Fruit fly (Drosophila melanogaster) whole organism, wandering third instar larva: ENCODE results near the gene alpha-Est5.
A peak's percentile ranks its signal among the peaks of the same experiment; 100 is the strongest.

Experiments
- Abd-B ChIP-seq: fragments of >200 bp; optimal IDR thresholded peaks from 2 replicates; lab custom pipeline; 2017; ENCODE audit warnings: missing biosample characterization, missing genetic modification characterization
- CG32264 ChIP-seq: fragments of 200-800 bp; sonication (Bioruptor generic); optimal IDR thresholded peaks from 2 replicates; lab custom pipeline; 2016; ENCODE audit warnings: missing biosample characterization, missing genetic modification characterization
- CrebA ChIP-seq: fragments of 200-800 bp; sonication (Bioruptor generic); optimal IDR thresholded peaks from 2 replicates; lab custom pipeline; 2016; ENCODE audit warnings: missing biosample characterization, mild to moderate bottlenecking, missing genetic modification characterization, borderline replicate concordance
- Dfd ChIP-seq: fragments of >200 bp; optimal IDR thresholded peaks from 2 replicates; lab custom pipeline; 2017; ENCODE audit warnings: missing biosample characterization, missing genetic modification characterization
- Dif ChIP-seq: fragments of 200-275, 200-300 bp; sonication (Bioruptor generic); optimal IDR thresholded peaks from 2 replicates; lab custom pipeline; 2018; ENCODE audit warnings: missing biosample characterization, missing genetic modification characterization; ENCODE audit not compliant: partially characterized antibody
- HLH106 ChIP-seq: fragments of 200-800 bp; optimal IDR thresholded peaks from 3 replicates; lab custom pipeline; 2019; ENCODE audit warnings: missing biosample characterization, mild to moderate bottlenecking, missing genetic modification characterization, moderate library complexity
- Hnf4 ChIP-seq: fragments of 200-800 bp; sonication (Bioruptor generic); optimal IDR thresholded peaks from 2 replicates; lab custom pipeline; 2016; ENCODE audit warnings: missing biosample characterization, mild to moderate bottlenecking, missing genetic modification characterization
- Hr83 ChIP-seq: fragments of 200-300 bp; sonication (Bioruptor generic); optimal IDR thresholded peaks from 2 replicates; lab custom pipeline; 2016; ENCODE audit warnings: missing biosample characterization, mild to moderate bottlenecking, missing genetic modification characterization, moderate library complexity; ENCODE audit not compliant: poor library complexity, severe bottlenecking
- Jra ChIP-seq: sonication (Bioruptor generic); optimal IDR thresholded peaks from 2 replicates; lab custom pipeline; 2016; ENCODE audit warnings: missing biosample characterization, missing genetic modification characterization
- Mio ChIP-seq: sonication (Bioruptor generic); optimal IDR thresholded peaks from 2 replicates; lab custom pipeline; 2016; ENCODE audit warnings: missing biosample characterization, missing genetic modification characterization
- Myc ChIP-seq: fragments of >200 bp; optimal IDR thresholded peaks from 2 replicates; lab custom pipeline; 2017
- N ChIP-seq: fragments of >200 bp; optimal IDR thresholded peaks from 2 replicates; lab custom pipeline; 2018; ENCODE audit warnings: missing biosample characterization, missing external identifiers, missing genetic modification characterization
- OdsH ChIP-seq: fragments of 200-800 bp; sonication (Bioruptor generic); optimal IDR thresholded peaks from 2 replicates; lab custom pipeline; 2016; ENCODE audit warnings: missing biosample characterization, mild to moderate bottlenecking, missing genetic modification characterization
- Rel ChIP-seq, 2 experiments: fragments of 200-800 bp; sonication (Bioruptor generic) in 1 of 2; optimal IDR thresholded peaks; 2 replicates in 1 of 2; 3 replicates in 1 of 2; lab custom pipeline; 2016 to 2019; ENCODE audit warnings: mild to moderate bottlenecking in 2 of 2, missing biosample characterization in 2 of 2, missing genetic modification characterization in 2 of 2, moderate library complexity in 1 of 2
- Sp1 ChIP-seq: fragments of 200-800 bp; sonication (Bioruptor generic); optimal IDR thresholded peaks from 3 replicates; lab custom pipeline; 2019; ENCODE audit warnings: missing biosample characterization, mild to moderate bottlenecking, missing genetic modification characterization, moderate library complexity
- Vsx2 ChIP-seq: fragments of 200-300, 225-300 bp; sonication (Bioruptor generic); optimal IDR thresholded peaks from 2 replicates; lab custom pipeline; 2018; ENCODE audit warnings: missing biosample characterization, missing genetic modification characterization; ENCODE audit not compliant: partially characterized antibody
- br ChIP-seq: fragments of 200-800 bp; sonication (Bioruptor generic); optimal IDR thresholded peaks from 2 replicates; lab custom pipeline; 2016; ENCODE audit warnings: missing biosample characterization, missing genetic modification characterization
- brk ChIP-seq: fragments of 200-800 bp; sonication (Bioruptor generic); optimal IDR thresholded peaks from 2 replicates; lab custom pipeline; 2016; ENCODE audit warnings: missing biosample characterization, mild to moderate bottlenecking, missing genetic modification characterization
- dmrt93B ChIP-seq: fragments of 200-800 bp; sonication (Bioruptor generic); optimal IDR thresholded peaks from 2 replicates; lab custom pipeline; 2018; ENCODE audit warnings: missing biosample characterization, mild to moderate bottlenecking, missing genetic modification characterization
- dsf ChIP-seq: sonication (Bioruptor generic); optimal IDR thresholded peaks from 2 replicates; lab custom pipeline; 2016; ENCODE audit warnings: missing biosample characterization, missing genetic modification characterization, borderline replicate concordance
- ey ChIP-seq: fragments of 200-800 bp; sonication (Bioruptor generic); optimal IDR thresholded peaks from 2 replicates; lab custom pipeline; 2016; ENCODE audit warnings: missing biosample characterization, missing genetic modification characterization
- foxo ChIP-seq, 2 experiments: fragments of 200-800 bp; sonication (Bioruptor generic); optimal IDR thresholded peaks; 2 replicates in 1 of 2; 3 replicates in 1 of 2; lab custom pipeline; 2016 to 2017; ENCODE audit warnings: missing biosample characterization in 2 of 2, missing genetic modification characterization in 2 of 2
- fru ChIP-seq: fragments of 200-800 bp; sonication (Bioruptor generic); optimal IDR thresholded peaks from 3 replicates; lab custom pipeline; 2016; ENCODE audit warnings: missing biosample characterization, mild to moderate bottlenecking, missing genetic modification characterization
- h ChIP-seq: fragments of 200-800 bp; sonication (Bioruptor generic); optimal IDR thresholded peaks from 3 replicates; lab custom pipeline; 2016; ENCODE audit warnings: missing biosample characterization, mild to moderate bottlenecking, missing genetic modification characterization
- jim ChIP-seq: fragments of 175-275, 200-325 bp; sonication (Bioruptor generic); optimal IDR thresholded peaks from 2 replicates; lab custom pipeline; 2016; ENCODE audit warnings: missing biosample characterization, mild to moderate bottlenecking, missing genetic modification characterization
- lola ChIP-seq: fragments of >200 bp; optimal IDR thresholded peaks from 2 replicates; lab custom pipeline; 2017; ENCODE audit warnings: missing biosample characterization, missing genetic modification characterization
- pan ChIP-seq: fragments of >200 bp; optimal IDR thresholded peaks from 2 replicates; lab custom pipeline; 2017
- psq ChIP-seq: fragments of 200-800 bp; sonication (Bioruptor generic); optimal IDR thresholded peaks from 3 replicates; lab custom pipeline; 2017; ENCODE audit warnings: missing biosample characterization, mild to moderate bottlenecking, missing genetic modification characterization, moderate library complexity
- rgr ChIP-seq: fragments of 200-800 bp; sonication (Bioruptor generic); optimal IDR thresholded peaks from 3 replicates; lab custom pipeline; 2016; ENCODE audit warnings: missing biosample characterization, mild to moderate bottlenecking, missing genetic modification characterization
- sv ChIP-seq: fragments of 200-800 bp; sonication (Bioruptor generic); optimal IDR thresholded peaks from 3 replicates; lab custom pipeline; 2016; ENCODE audit warnings: missing biosample characterization, missing genetic modification characterization
- tai ChIP-seq: sonication (Bioruptor generic); optimal IDR thresholded peaks from 2 replicates; lab custom pipeline; 2016; ENCODE audit warnings: missing biosample characterization, missing genetic modification characterization

The alpha-Est5 gene

dm6 chr3R:7506314-7506988 lies 29.7 kb downstream of the alpha-Est5 start:
- TF ChIP-seq OdsH (GFP tag; lab: Kevin White, UChicago) (peak; percentile 57), psq (GFP tag; lab: Kevin White, UChicago) (peak; percentile 11), foxo (GFP tag; optimal IDR thresholded peaks at IDR 0.05; lab: Kevin White, UChicago) (peak in 1 of 2 experiments; percentile 60), CrebA (GFP tag; lab: Kevin White, UChicago) (no peak), br (GFP tag; lab: Kevin White, UChicago) (peak; percentile 10), sv (GFP tag; lab: Kevin White, UChicago) (peak; percentile 83), fru (peak; percentile 47), Jra (GFP tag; lab: Kevin White, UChicago) (no peak), N (GFP tag; lab: Kevin White, UChicago) (no peak), HLH106 (peak; percentile 50), Hnf4 (GFP tag; lab: Kevin White, UChicago) (peak; percentile 35), rgr (peak; percentile 55), h (GFP tag; lab: Kevin White, UChicago) (peak; percentile 63), ey (GFP tag; lab: Kevin White, UChicago) (peak; percentile 45)

dm6 chr3R:7504989-7505761 lies 31.0 kb downstream of the alpha-Est5 start, which contains the start of gene alpha-Est9:
Gene alpha-Est9, minus strand, starts transcription at chr3R:7505098.
- no peak for TF ChIP-seq psq (GFP tag; lab: Kevin White, UChicago)
- no peak for TF ChIP-seq tai (GFP tag; lab: Kevin White, UChicago)
- TF ChIP-seq Hr83 (GFP tag; lab: Kevin White, UChicago), result no peak
- TF ChIP-seq Dfd, result no peak
- TF ChIP-seq Vsx2 (GFP tag; lab: Kevin White, UChicago), result no peak
- TF ChIP-seq br (GFP tag; lab: Kevin White, UChicago), result peak; percentile 0
- TF ChIP-seq Mio, result no peak
- peak; percentile 55 for TF ChIP-seq h (GFP tag; lab: Kevin White, UChicago)
- TF ChIP-seq CrebA (GFP tag; lab: Kevin White, UChicago), result peak; percentile 24
- no peak for TF ChIP-seq Sp1 (GFP tag; lab: Kevin White, UChicago)
- no peak for TF ChIP-seq Myc (lab: Kevin White, UChicago)
- no peak for TF ChIP-seq Hnf4 (GFP tag; lab: Kevin White, UChicago)
- TF ChIP-seq Rel (GFP tag; optimal IDR thresholded peaks at IDR 0.05; lab: Kevin White, UChicago), result no peak
- TF ChIP-seq Rel (tag; optimal IDR thresholded peaks at IDR 0.05; lab: Kevin White, UChicago), result peak; percentile 69
- TF ChIP-seq foxo (GFP tag; optimal IDR thresholded peaks at IDR 0.05; lab: Kevin White, UChicago), result peak in 1 of 2 experiments; percentile 4

- TF ChIP-seq lola (GFP tag; lab: Kevin White, UChicago) (no peak), rgr (no peak), jim (GFP tag; lab: Kevin White, UChicago) (no peak), CrebA (GFP tag; lab: Kevin White, UChicago) (no peak), tai (GFP tag; lab: Kevin White, UChicago) (no peak), HLH106 (no peak), dmrt93B (no peak), psq (GFP tag; lab: Kevin White, UChicago) (no peak), dsf (GFP tag; lab: Kevin White, UChicago) (no peak), Sp1 (GFP tag; lab: Kevin White, UChicago) (no peak), Abd-B (no peak), h (GFP tag; lab: Kevin White, UChicago) (no peak), sv (GFP tag; lab: Kevin White, UChicago) (no peak), pan (lab: Kevin White, UChicago) (no peak), Myc (lab: Kevin White, UChicago) (no peak), Mio (no peak)
Observed at dm6 chr3R:7503216-7503615, 33.0 kb downstream of the alpha-Est5 start.

dm6 chr3R:7502276-7502675 lies 33.9 kb downstream of the alpha-Est5 start, which contains the start of gene Mics1:
Gene Mics1, minus strand, starts transcription at chr3R:7502376.
- TF ChIP-seq N (GFP tag; lab: Kevin White, UChicago) (no peak), psq (GFP tag; lab: Kevin White, UChicago) (no peak), HLH106 (no peak), fru (no peak), CG32264 (GFP tag; lab: Kevin White, UChicago) (no peak), brk (no peak), Dif (GFP tag; lab: Kevin White, UChicago) (no peak), br (GFP tag; lab: Kevin White, UChicago) (no peak)
